Worm (Caenorhabditis elegans) whole organism, L3 larva: ENCODE results near the gene str-243.

Experiments used
- R02D3.7 ChIP-seq: fragments of 150-350 bp; optimal IDR thresholded peaks from 2 replicates; lab custom pipeline; 2014; ENCODE audit warnings: missing biosample characterization, missing genetic modification characterization
- ZK546.5 ChIP-seq: sonication (generic microtip); optimal IDR thresholded peaks from 2 replicates; lab custom pipeline; 2017; ENCODE audit warnings: missing biosample characterization, missing genetic modification characterization
- aly-2 ChIP-seq: fragments of 150-350 bp; optimal IDR thresholded peaks from 2 replicates; lab custom pipeline; 2014; ENCODE audit warnings: missing biosample characterization, missing genetic modification characterization
- ama-1 ChIP-seq: fragments of 150-350 bp; optimal IDR thresholded peaks from 2 replicates; lab custom pipeline; 2018
- ceh-16 ChIP-seq: sonication (generic microtip); optimal IDR thresholded peaks from 2 replicates; lab custom pipeline; 2017; ENCODE audit warnings: missing biosample characterization, missing genetic modification characterization
- ceh-28 ChIP-seq: fragments of 150-350 bp; optimal IDR thresholded peaks from 2 replicates; lab custom pipeline; 2014; ENCODE audit warnings: missing biosample characterization, missing genetic modification reagents, missing genetic modification characterization
- ceh-82 ChIP-seq: fragments of 150-350 bp; optimal IDR thresholded peaks from 2 replicates; lab custom pipeline; 2014; ENCODE audit warnings: missing biosample characterization, missing genetic modification characterization
- ceh-9 ChIP-seq: sonication (generic microtip); optimal IDR thresholded peaks from 2 replicates; lab custom pipeline; 2018; ENCODE audit warnings: missing biosample characterization, missing genetic modification characterization
- daf-12 ChIP-seq: fragments of 150-350 bp; optimal IDR thresholded peaks from 2 replicates; lab custom pipeline; 2014; ENCODE audit warnings: missing biosample characterization, missing genetic modification reagents, missing genetic modification characterization
- egl-27 ChIP-seq: sonication (generic microtip); optimal IDR thresholded peaks from 4 replicates; lab custom pipeline; 2017; ENCODE audit warnings: missing biosample characterization, missing genetic modification reagents, missing genetic modification characterization
- egl-5 ChIP-seq: fragments of 150-350 bp; optimal IDR thresholded peaks from 2 replicates; lab custom pipeline; 2017; ENCODE audit warnings: missing biosample characterization, missing genetic modification reagents, missing genetic modification characterization, inconsistent platforms
- elt-1 ChIP-seq: fragments of 150-350 bp; optimal IDR thresholded peaks from 2 replicates; lab custom pipeline; 2014; ENCODE audit warnings: missing biosample characterization, missing genetic modification characterization
- elt-2 ChIP-seq: sonication (generic microtip); optimal IDR thresholded peaks from 2 replicates; lab custom pipeline; 2016; ENCODE audit warnings: missing genetic modification reagents, mild to moderate bottlenecking, missing genetic modification characterization, missing compliant biosample characterization
- elt-3 ChIP-seq, 3 experiments: fragments of 150-350 bp in 1 of 3; sonication (generic microtip) in 2 of 3; optimal IDR thresholded peaks; 2 replicates in 2 of 3; 4 replicates in 1 of 3; lab custom pipeline; 2014 to 2017; ENCODE audit warnings: missing biosample characterization in 3 of 3, missing genetic modification characterization in 3 of 3
- fos-1 ChIP-seq: fragments of 150-350 bp; optimal IDR thresholded peaks from 2 replicates; lab custom pipeline; 2014; ENCODE audit warnings: missing biosample characterization, missing genetic modification characterization
- hmg-11 ChIP-seq: sonication (generic microtip); optimal IDR thresholded peaks from 2 replicates; lab custom pipeline; 2016; ENCODE audit warnings: missing genetic modification characterization, missing compliant biosample characterization
- jun-1 ChIP-seq: fragments of 150-350 bp; optimal IDR thresholded peaks from 2 replicates; lab custom pipeline; 2014; ENCODE audit warnings: missing biosample characterization, missing genetic modification reagents, missing genetic modification characterization
- lin-15B ChIP-seq: fragments of 150-350 bp; optimal IDR thresholded peaks from 2 replicates; lab custom pipeline; 2014; ENCODE audit warnings: missing biosample characterization, missing genetic modification characterization
- lsy-12 ChIP-seq: sonication (generic microtip); optimal IDR thresholded peaks from 2 replicates; lab custom pipeline; 2016; ENCODE audit warnings: mild to moderate bottlenecking, missing genetic modification characterization, missing compliant biosample characterization
- mml-1 ChIP-seq: fragments of 150-350 bp; sonication (generic microtip); optimal IDR thresholded peaks from 3 replicates; lab custom pipeline; 2014; ENCODE audit warnings: missing biosample characterization, missing genetic modification characterization
- nhr-11 ChIP-seq: fragments of 150-350 bp; optimal IDR thresholded peaks from 2 replicates; lab custom pipeline; 2014; ENCODE audit warnings: missing biosample characterization, missing genetic modification characterization
- nhr-12 ChIP-seq: fragments of 150-350 bp; optimal IDR thresholded peaks from 2 replicates; lab custom pipeline; 2014; ENCODE audit warnings: missing biosample characterization, missing genetic modification characterization
- nhr-23 ChIP-seq: fragments of 150-350 bp; optimal IDR thresholded peaks from 2 replicates; lab custom pipeline; 2014; ENCODE audit warnings: missing biosample characterization, missing genetic modification reagents, missing genetic modification characterization
- nhr-28 ChIP-seq: fragments of 150-350 bp; optimal IDR thresholded peaks from 2 replicates; lab custom pipeline; 2014; ENCODE audit warnings: missing biosample characterization, missing genetic modification characterization
- nhr-43 ChIP-seq: sonication (generic microtip); optimal IDR thresholded peaks from 2 replicates; lab custom pipeline; 2016; ENCODE audit warnings: mild to moderate bottlenecking, missing genetic modification characterization, missing compliant biosample characterization; ENCODE audit not compliant: poor library complexity, severe bottlenecking
- nhr-76 ChIP-seq: fragments of 150-350 bp; sonication (generic microtip); optimal IDR thresholded peaks from 5 replicates; lab custom pipeline; 2014; ENCODE audit warnings: missing biosample characterization, missing genetic modification characterization
- nhr-77 ChIP-seq: fragments of 150-350 bp; optimal IDR thresholded peaks from 2 replicates; lab custom pipeline; 2014; ENCODE audit warnings: missing biosample characterization, missing genetic modification characterization
- pha-4 ChIP-seq: fragments of 150-350 bp; optimal IDR thresholded peaks from 2 replicates; lab custom pipeline; 2014; ENCODE audit warnings: missing biosample characterization, missing genetic modification reagents, missing genetic modification characterization
- pqm-1 ChIP-seq: fragments of 150-350 bp; optimal IDR thresholded peaks from 2 replicates; lab custom pipeline; 2017; ENCODE audit warnings: missing biosample characterization, missing genetic modification characterization, inconsistent platforms
- sea-2 ChIP-seq: fragments of 150-350 bp; sonication (generic microtip); optimal IDR thresholded peaks from 4 replicates; lab custom pipeline; 2014; ENCODE audit warnings: missing biosample characterization, missing genetic modification reagents, missing genetic modification characterization
- skn-1 ChIP-seq: fragments of 150-350 bp; optimal IDR thresholded peaks from 2 replicates; lab custom pipeline; 2014; ENCODE audit warnings: missing biosample characterization, missing genetic modification characterization
- snpc-4 ChIP-seq: fragments of 150-350 bp; optimal IDR thresholded peaks from 2 replicates; lab custom pipeline; 2014; ENCODE audit warnings: missing biosample characterization, missing genetic modification characterization
- tbx-2 ChIP-seq: sonication (generic microtip); optimal IDR thresholded peaks from 2 replicates; lab custom pipeline; 2016; ENCODE audit warnings: mild to moderate bottlenecking, missing genetic modification characterization, missing compliant biosample characterization
- unc-62 ChIP-seq: fragments of 150-350 bp; sonication (generic microtip); optimal IDR thresholded peaks from 4 replicates; lab custom pipeline; 2014; ENCODE audit warnings: missing biosample characterization, missing genetic modification reagents, missing genetic modification characterization
- zag-1 ChIP-seq: fragments of 150-350 bp; optimal IDR thresholded peaks from 2 replicates; lab custom pipeline; 2014; ENCODE audit warnings: missing biosample characterization, missing genetic modification characterization
- ztf-4 ChIP-seq: fragments of 150-350 bp; optimal IDR thresholded peaks from 2 replicates; lab custom pipeline; 2014; ENCODE audit warnings: missing biosample characterization, missing genetic modification characterization

The str-243 gene

DNA sequence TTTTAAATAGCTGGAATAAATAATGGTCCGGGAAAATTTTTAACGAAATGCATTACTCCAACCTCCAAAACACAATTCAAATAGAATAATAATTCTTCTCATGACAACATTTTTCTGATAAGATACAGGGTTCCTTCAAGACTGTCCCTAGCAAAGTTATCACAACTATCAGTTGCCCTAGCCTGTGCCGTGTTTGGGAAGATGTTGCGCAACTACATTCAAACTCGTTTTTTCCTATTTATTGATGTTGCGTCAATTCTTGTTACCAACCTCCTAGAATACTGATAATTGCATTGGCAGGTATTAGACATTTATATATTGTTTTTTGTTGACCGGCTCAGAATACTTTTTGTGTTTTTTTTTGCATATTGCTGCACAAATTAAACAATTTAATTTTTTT is 32.5 kb downstream of the str-243 start:
- TF ChIP-seq pqm-1 (tag; lab: Kevin White, UChicago) (no peak), ceh-9 (tag; lab: Kevin White, UChicago) (no peak), elt-3 (tag; optimal IDR thresholded peaks at IDR 0.05; lab: Kevin White, UChicago) (no peak), nhr-77 (tag; lab: Kevin White, UChicago) (no peak), pha-4 (tag; lab: Kevin White, UChicago) (no peak), ama-1 (lab: Kevin White, UChicago) (no peak), daf-12 (tag; lab: Kevin White, UChicago) (no peak), egl-5 (tag; lab: Kevin White, UChicago) (no peak), ceh-28 (no peak), snpc-4 (tag; lab: Kevin White, UChicago) (no peak), nhr-76 (tag; lab: Kevin White, UChicago) (no peak), lsy-12 (tag; lab: Kevin White, UChicago) (no peak), ZK546.5 (no peak), hmg-11 (no peak), ztf-4 (tag; lab: Kevin White, UChicago) (no peak), nhr-23 (tag; lab: Kevin White, UChicago) (no peak), elt-1 (tag; lab: Kevin White, UChicago) (no peak), jun-1 (tag; lab: Kevin White, UChicago) (no peak)

DNA sequence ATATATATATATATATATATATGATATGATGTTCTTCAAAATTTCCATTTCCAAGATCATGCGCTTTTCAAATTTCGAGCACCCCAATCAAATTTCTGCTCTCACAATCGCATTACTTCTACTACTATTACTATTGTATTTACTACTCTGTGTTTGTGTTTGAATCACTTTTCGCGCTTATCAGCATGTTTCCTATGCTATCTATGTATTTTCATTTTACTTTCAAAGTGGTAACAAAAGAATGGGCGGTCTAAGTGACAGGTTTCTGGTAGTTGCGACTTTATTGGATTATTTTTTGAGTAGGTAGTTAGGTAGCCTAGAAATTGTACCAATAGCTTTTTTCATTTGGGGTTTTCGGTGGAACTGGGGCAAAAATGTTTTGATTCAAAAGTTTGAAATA is 35.5 kb downstream of the str-243 start:
- peak; percentile 67 for TF ChIP-seq pqm-1 (tag; lab: Kevin White, UChicago)
- peak; percentile 13 for TF ChIP-seq pha-4 (tag; lab: Kevin White, UChicago)
- no peak for TF ChIP-seq elt-2 (tag; lab: Kevin White, UChicago)
- no peak for TF ChIP-seq tbx-2 (tag; lab: Kevin White, UChicago)

DNA sequence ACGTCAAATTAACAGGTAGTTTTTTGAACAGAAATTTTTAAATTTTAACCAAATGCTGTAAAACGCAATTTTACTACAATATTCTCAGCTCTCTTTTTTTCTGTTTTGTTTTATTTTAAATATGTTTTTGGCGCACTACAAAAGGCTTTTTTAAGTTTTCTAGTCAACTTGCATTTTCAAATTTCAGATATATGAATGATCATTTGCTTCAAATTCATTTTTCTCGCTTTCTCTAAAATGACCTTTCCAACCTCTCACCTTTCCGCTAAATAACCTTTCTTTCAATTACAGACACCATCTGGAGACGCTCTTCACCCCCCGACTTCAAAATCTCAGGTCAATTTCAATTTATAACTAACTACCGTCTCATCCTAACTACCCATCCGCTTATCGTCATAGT is 44.2 kb downstream of the str-243 start, which contains the start of gene cdc-25.2:
Gene cdc-25.2, plus strand, starts transcription at position 301 of the 400 bp plus-strand sequence.
- TF ChIP-seq lin-15B (tag; lab: Kevin White, UChicago), result no peak
- TF ChIP-seq egl-27 (tag; lab: Kevin White, UChicago), result no peak
- TF ChIP-seq R02D3.7, result no peak
- TF ChIP-seq hmg-11, result no peak
- no peak for TF ChIP-seq sea-2 (GFP tag; lab: Kevin White, UChicago)
- TF ChIP-seq ceh-16 (tag; lab: Kevin White, UChicago), result no peak
- no peak for TF ChIP-seq fos-1 (tag; lab: Kevin White, UChicago)
- no peak for TF ChIP-seq nhr-28
- no peak for TF ChIP-seq lsy-12 (tag; lab: Kevin White, UChicago)

DNA sequence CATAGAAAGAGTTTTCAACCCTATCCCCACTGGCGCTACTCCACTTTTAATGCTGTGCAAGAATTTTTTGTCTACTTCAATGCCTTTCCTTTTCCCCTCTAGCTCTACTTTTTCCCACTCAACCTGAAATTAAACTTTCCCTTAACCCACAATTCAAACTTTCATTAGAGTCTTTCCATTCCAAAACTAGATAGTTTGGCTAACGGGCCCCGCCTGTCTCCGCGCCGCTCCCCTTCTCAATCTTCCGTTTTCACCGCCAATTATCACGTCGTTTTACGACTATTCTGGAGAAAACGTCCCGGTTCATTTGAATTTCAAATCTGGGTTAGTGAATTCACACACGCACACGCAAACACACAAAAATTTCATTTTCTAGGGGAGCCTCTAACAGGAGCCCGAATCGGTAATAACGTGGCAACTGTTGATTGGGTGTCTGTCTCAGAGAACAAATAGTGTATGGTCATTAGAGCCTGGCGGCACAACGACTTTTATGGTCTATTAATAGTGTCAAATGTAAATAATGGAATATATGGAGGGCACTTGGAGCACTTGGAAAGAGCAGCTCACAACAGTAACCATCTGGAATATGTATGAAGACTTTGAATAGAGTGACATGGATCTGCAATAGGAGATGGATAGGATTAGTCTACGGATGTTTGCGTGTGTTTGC is 47.3 kb downstream of the str-243 start:
- TF ChIP-seq pha-4 (tag; lab: Kevin White, UChicago), result peak; percentile 21
- TF ChIP-seq nhr-77 (tag; lab: Kevin White, UChicago), result no peak

DNA sequence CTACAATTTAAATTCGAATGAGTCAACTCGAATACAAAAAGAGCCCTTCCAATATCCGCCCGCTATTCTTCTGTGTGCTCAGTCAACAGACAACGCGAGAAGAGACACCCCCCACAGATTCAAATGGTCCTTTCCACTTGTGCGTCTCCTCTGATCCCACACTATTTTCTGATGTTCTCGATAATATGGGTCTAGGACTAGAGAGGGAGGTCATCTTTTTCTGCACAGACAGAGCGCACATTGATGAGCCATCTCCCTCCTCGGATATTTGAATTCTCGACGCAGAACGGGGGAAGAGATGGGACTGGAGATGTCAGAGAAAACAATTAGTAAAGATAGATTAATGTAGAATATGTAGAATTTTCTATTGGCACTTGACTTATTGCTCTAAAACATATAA is 48.1 kb downstream of the str-243 start:
- TF ChIP-seq elt-2 (tag; lab: Kevin White, UChicago), result no peak
- TF ChIP-seq hmg-11, result no peak
- TF ChIP-seq elt-1 (tag; lab: Kevin White, UChicago), result no peak
- TF ChIP-seq fos-1 (tag; lab: Kevin White, UChicago), result no peak
- no peak for TF ChIP-seq mml-1 (tag; lab: Kevin White, UChicago)
- no peak for TF ChIP-seq aly-2 (tag; lab: Kevin White, UChicago)
- TF ChIP-seq ceh-82 (tag; lab: Kevin White, UChicago), result no peak
- TF ChIP-seq nhr-23 (tag; lab: Kevin White, UChicago), result no peak

DNA sequence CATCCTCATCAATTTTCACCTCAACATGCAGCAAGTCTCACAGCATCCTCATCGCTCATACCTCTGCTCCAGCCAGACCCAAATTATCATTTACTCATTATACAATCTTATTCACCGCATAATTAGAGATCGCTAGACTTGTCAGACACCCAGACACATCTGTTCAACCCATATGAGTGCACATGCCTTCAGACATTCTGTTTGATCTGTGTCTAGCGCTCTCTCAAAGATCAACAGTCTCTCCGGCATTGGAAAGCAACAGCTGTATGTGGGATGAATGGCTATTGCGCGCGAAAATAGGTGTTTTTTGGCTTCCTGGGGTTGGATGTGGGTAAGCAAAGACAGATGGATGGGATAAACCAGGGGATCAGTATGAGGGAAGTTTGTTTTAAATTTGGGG is 50.0 kb downstream of the str-243 start:
- TF ChIP-seq unc-62 (GFP tag; lab: Kevin White, UChicago) (no peak), egl-5 (tag; lab: Kevin White, UChicago) (no peak), pqm-1 (tag; lab: Kevin White, UChicago) (no peak), sea-2 (GFP tag; lab: Kevin White, UChicago) (no peak), nhr-12 (tag; lab: Kevin White, UChicago) (no peak), elt-3 (tag; optimal IDR thresholded peaks at IDR 0.05; lab: Kevin White, UChicago) (no peak), nhr-11 (tag; lab: Kevin White, UChicago) (no peak), hmg-11 (no peak), ama-1 (lab: Kevin White, UChicago) (no peak), skn-1 (no peak), aly-2 (tag; lab: Kevin White, UChicago) (no peak), nhr-43 (no peak), jun-1 (tag; lab: Kevin White, UChicago) (no peak), daf-12 (tag; lab: Kevin White, UChicago) (no peak), lsy-12 (tag; lab: Kevin White, UChicago) (no peak), ztf-4 (tag; lab: Kevin White, UChicago) (no peak), egl-27 (tag; lab: Kevin White, UChicago) (no peak), tbx-2 (tag; lab: Kevin White, UChicago) (no peak), nhr-76 (tag; lab: Kevin White, UChicago) (no peak), zag-1 (no peak)
